Worm (Caenorhabditis elegans) whole organism, L2 larva: ENCODE data around the gene F57C2.4.

Experiments
- C34F6.9 ChIP-seq: fragments of 150-350 bp; optimal IDR thresholded peaks from 2 replicates; lab custom pipeline; 2014; ENCODE audit warnings: missing biosample characterization, missing genetic modification characterization
- F13H6.1 ChIP-seq: sonication (generic microtip); optimal IDR thresholded peaks from 2 replicates; lab custom pipeline; 2016; ENCODE audit warnings: missing genetic modification characterization, missing compliant biosample characterization
- Y55F3AM.14 ChIP-seq: fragments of 200-800 bp; sonication (Bioruptor generic); optimal IDR thresholded peaks from 2 replicates; lab custom pipeline; 2018; ENCODE audit warnings: mild to moderate bottlenecking, missing genetic modification characterization, missing compliant biosample characterization
- ZK546.5 ChIP-seq: sonication (generic microtip); optimal IDR thresholded peaks from 2 replicates; lab custom pipeline; 2017; ENCODE audit warnings: missing biosample characterization, missing genetic modification characterization
- alr-1 ChIP-seq: fragments of 150-350 bp; optimal IDR thresholded peaks from 2 replicates; lab custom pipeline; 2014; ENCODE audit warnings: missing biosample characterization, missing genetic modification characterization
- aly-2 ChIP-seq: fragments of 150-350 bp; optimal IDR thresholded peaks from 2 replicates; lab custom pipeline; 2014; ENCODE audit warnings: missing biosample characterization, missing genetic modification characterization
- blmp-1 ChIP-seq: sonication (generic microtip); optimal IDR thresholded peaks from 2 replicates; lab custom pipeline; 2017; ENCODE audit warnings: missing genetic modification characterization, mild to moderate bottlenecking, missing compliant biosample characterization, antibody characterized with exemption, moderate library complexity; ENCODE audit not compliant: insufficient read depth
- ceh-16 ChIP-seq: fragments of 150-350 bp; optimal IDR thresholded peaks from 2 replicates; lab custom pipeline; 2014; ENCODE audit warnings: missing biosample characterization, missing genetic modification characterization
- ceh-82 ChIP-seq: fragments of 150-350 bp; optimal IDR thresholded peaks from 2 replicates; lab custom pipeline; 2014; ENCODE audit warnings: missing biosample characterization, missing genetic modification characterization
- elt-1 ChIP-seq: fragments of 150-350 bp; optimal IDR thresholded peaks from 2 replicates; lab custom pipeline; 2014; ENCODE audit warnings: missing biosample characterization, missing genetic modification characterization
- elt-3 ChIP-seq: sonication (generic microtip); optimal IDR thresholded peaks from 2 replicates; lab custom pipeline; 2017; ENCODE audit warnings: missing biosample characterization, missing genetic modification characterization
- fos-1 ChIP-seq: fragments of 150-350 bp; optimal IDR thresholded peaks from 2 replicates; lab custom pipeline; 2014; ENCODE audit warnings: missing biosample characterization, missing genetic modification characterization
- lin-13 ChIP-seq: fragments of 150-350 bp; optimal IDR thresholded peaks from 2 replicates; lab custom pipeline; 2014; ENCODE audit warnings: missing biosample characterization, missing genetic modification reagents, missing genetic modification characterization
- lin-39 ChIP-seq: fragments of 150-350 bp; optimal IDR thresholded peaks from 2 replicates; lab custom pipeline; 2014; ENCODE audit warnings: missing biosample characterization, missing genetic modification reagents, missing genetic modification characterization
- mab-5 ChIP-seq: fragments of 150-350 bp; optimal IDR thresholded peaks from 2 replicates; lab custom pipeline; 2014; ENCODE audit warnings: missing biosample characterization, missing genetic modification characterization
- nhr-10 ChIP-seq: sonication (generic microtip); optimal IDR thresholded peaks from 2 replicates; lab custom pipeline; 2017; ENCODE audit warnings: missing biosample characterization, missing genetic modification characterization
- nhr-11 ChIP-seq: fragments of 150-350 bp; optimal IDR thresholded peaks from 2 replicates; lab custom pipeline; 2014; ENCODE audit warnings: missing biosample characterization, missing genetic modification characterization
- nhr-12 ChIP-seq: fragments of 150-350 bp; optimal IDR thresholded peaks from 2 replicates; lab custom pipeline; 2014; ENCODE audit warnings: missing biosample characterization, missing genetic modification characterization
- nhr-129 ChIP-seq: fragments of 150-350 bp; optimal IDR thresholded peaks from 2 replicates; lab custom pipeline; 2014; ENCODE audit warnings: missing biosample characterization, missing genetic modification characterization
- nhr-21 ChIP-seq: fragments of 150-350 bp; optimal IDR thresholded peaks from 2 replicates; lab custom pipeline; 2014; ENCODE audit warnings: missing biosample characterization, missing genetic modification characterization
- nhr-23 ChIP-seq: fragments of 150-350 bp; optimal IDR thresholded peaks from 2 replicates; lab custom pipeline; 2014; ENCODE audit warnings: missing biosample characterization, missing genetic modification reagents, missing genetic modification characterization
- nhr-6 ChIP-seq: fragments of 150-350 bp; optimal IDR thresholded peaks from 2 replicates; lab custom pipeline; 2014; ENCODE audit warnings: missing biosample characterization, missing genetic modification characterization
- nhr-77 ChIP-seq: fragments of 150-350 bp; optimal IDR thresholded peaks from 2 replicates; lab custom pipeline; 2014; ENCODE audit warnings: missing biosample characterization, missing genetic modification characterization
- peb-1 ChIP-seq: fragments of 150-350 bp; optimal IDR thresholded peaks from 2 replicates; lab custom pipeline; 2014; ENCODE audit warnings: missing biosample characterization, missing genetic modification characterization
- sem-4 ChIP-seq: fragments of 150-350 bp; optimal IDR thresholded peaks from 2 replicates; lab custom pipeline; 2014; ENCODE audit warnings: missing biosample characterization, missing genetic modification reagents, missing genetic modification characterization
- sma-3 ChIP-seq: sonication (generic microtip); optimal IDR thresholded peaks from 2 replicates; lab custom pipeline; 2016; ENCODE audit warnings: missing genetic modification reagents, missing genetic modification characterization, missing compliant biosample characterization
- snpc-4 ChIP-seq: fragments of 150-350 bp; optimal IDR thresholded peaks from 2 replicates; lab custom pipeline; 2014; ENCODE audit warnings: missing biosample characterization, missing genetic modification characterization
- unc-39 ChIP-seq: fragments of 150-350 bp; optimal IDR thresholded peaks from 2 replicates; lab custom pipeline; 2014; ENCODE audit warnings: missing biosample characterization, missing genetic modification characterization
- unc-55 ChIP-seq: fragments of 150-350 bp; sonication (generic microtip); optimal IDR thresholded peaks from 3 replicates; lab custom pipeline; 2014; ENCODE audit warnings: missing biosample characterization, missing genetic modification reagents, missing genetic modification characterization
- unc-62 ChIP-seq: fragments of 150-350 bp; optimal IDR thresholded peaks from 2 replicates; lab custom pipeline; 2014; ENCODE audit warnings: missing biosample characterization, missing genetic modification reagents, missing genetic modification characterization
- zag-1 ChIP-seq: fragments of 150-350 bp; optimal IDR thresholded peaks from 2 replicates; lab custom pipeline; 2014; ENCODE audit warnings: missing biosample characterization, missing genetic modification characterization
- ztf-1 ChIP-seq: fragments of 200-800 bp; sonication (Bioruptor generic); conservative IDR thresholded peaks from 2 replicates; pipeline ENCODE4 v1.3.6; 2022; ENCODE audit warnings: missing genetic modification characterization, missing compliant biosample characterization

F57C2.4 gene

DNA sequence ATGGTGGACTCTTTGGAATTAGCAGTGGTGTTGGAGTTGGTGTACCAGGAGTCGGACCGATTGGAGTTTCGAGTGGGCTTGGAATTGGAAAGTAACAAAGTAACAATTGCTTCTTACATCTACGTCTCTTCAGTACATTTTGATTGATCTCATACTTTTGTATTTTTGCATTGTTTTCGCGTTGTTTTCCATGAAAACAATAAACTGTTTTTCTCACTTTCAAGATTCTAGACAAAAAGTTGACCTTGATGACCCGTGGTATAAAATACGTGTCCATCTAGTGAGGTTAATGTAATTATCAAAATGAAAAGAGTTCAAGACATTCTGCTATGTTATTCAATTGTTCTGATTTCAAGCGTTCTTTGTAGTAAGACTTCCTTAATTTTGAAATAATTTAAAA is 23.7 kb upstream of the F57C2.4 start, which contains the start of gene K10H10.5:
Gene K10H10.5, plus strand, starts transcription at position 301 of the 400 bp plus-strand sequence.
- TF ChIP-seq nhr-6 (tag; lab: Kevin White, UChicago): no peak
- no peak for TF ChIP-seq F13H6.1 (tag; lab: Kevin White, UChicago)
- no peak for TF ChIP-seq nhr-77 (tag; lab: Kevin White, UChicago)
- TF ChIP-seq nhr-129 (tag; lab: Kevin White, UChicago): no peak
- TF ChIP-seq nhr-12 (tag; lab: Kevin White, UChicago): no peak
- TF ChIP-seq snpc-4 (tag; lab: Kevin White, UChicago): no peak
- no peak for TF ChIP-seq elt-3 (tag; lab: Kevin White, UChicago)
- TF ChIP-seq nhr-10 (tag; lab: Kevin White, UChicago): no peak
- TF ChIP-seq alr-1 (tag; lab: Kevin White, UChicago): no peak
- no peak for TF ChIP-seq nhr-23
- no peak for TF ChIP-seq unc-62 (GFP tag; lab: Kevin White, UChicago)
- TF ChIP-seq zag-1: no peak
- no peak for TF ChIP-seq lin-39 (tag; lab: Kevin White, UChicago)

DNA sequence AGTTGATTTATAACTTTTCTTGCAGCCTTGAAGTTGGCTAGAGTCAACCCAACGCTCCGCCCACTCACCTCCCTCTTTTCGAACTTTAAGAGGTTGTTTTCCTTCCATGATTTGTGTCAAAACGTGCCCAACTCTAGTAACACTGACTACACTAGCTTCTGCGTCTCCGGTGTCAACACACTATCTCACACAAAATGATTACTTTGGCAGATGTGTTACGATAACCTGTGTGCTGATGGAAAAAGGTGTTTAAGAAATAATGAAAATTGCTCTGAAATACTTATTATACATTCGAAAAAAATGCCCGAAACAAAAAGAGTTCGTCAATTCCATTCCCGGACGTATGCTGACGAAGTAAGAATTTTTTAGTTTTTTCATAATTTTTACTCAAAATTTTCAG is 22.1 kb upstream of the F57C2.4 start, which contains the start of gene K10H10.6:
Gene K10H10.6, plus strand, starts transcription at position 301 of the 400 bp plus-strand sequence.
- TF ChIP-seq C34F6.9 (tag; lab: Kevin White, UChicago): no peak
- no peak for TF ChIP-seq nhr-21

DNA sequence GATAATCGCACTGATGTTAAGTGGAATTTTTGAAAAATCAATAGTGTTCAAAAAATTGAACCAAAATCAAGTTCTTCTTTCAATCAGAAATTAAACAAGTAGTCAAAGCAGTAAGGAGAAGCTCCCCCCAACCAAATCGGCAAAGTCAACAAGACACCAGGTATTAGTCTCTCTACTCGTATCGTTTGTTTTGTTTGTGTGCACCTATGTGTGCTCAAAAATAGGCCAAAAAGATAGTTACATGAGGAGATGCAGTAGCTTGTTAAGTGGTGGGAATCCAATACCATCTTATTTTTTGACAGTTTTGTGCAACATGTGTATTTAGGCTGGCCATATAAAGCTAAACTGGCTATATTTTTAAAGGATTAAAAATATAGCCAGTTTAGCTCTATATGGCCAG is 18.9 kb upstream of the F57C2.4 start, which contains the start of gene K10H10.12:
Gene K10H10.12, minus strand, starts transcription at position 101 of the 400 bp plus-strand sequence.
- TF ChIP-seq nhr-12 (tag; lab: Kevin White, UChicago) (no peak), elt-1 (no peak), ceh-82 (tag; lab: Kevin White, UChicago) (no peak), nhr-6 (tag; lab: Kevin White, UChicago) (no peak), nhr-11 (tag; lab: Kevin White, UChicago) (no peak), Y55F3AM.14 (no peak), snpc-4 (tag; lab: Kevin White, UChicago) (no peak), unc-39 (tag; lab: Kevin White, UChicago) (no peak), lin-13 (no peak), aly-2 (no peak), mab-5 (tag; lab: Kevin White, UChicago) (no peak), nhr-10 (tag; lab: Kevin White, UChicago) (no peak), unc-55 (no peak), fos-1 (tag; lab: Kevin White, UChicago) (no peak), ztf-1 (GFP tag; lab: Robert Waterston, UW) (no peak), sem-4 (tag; lab: Kevin White, UChicago) (no peak)

DNA sequence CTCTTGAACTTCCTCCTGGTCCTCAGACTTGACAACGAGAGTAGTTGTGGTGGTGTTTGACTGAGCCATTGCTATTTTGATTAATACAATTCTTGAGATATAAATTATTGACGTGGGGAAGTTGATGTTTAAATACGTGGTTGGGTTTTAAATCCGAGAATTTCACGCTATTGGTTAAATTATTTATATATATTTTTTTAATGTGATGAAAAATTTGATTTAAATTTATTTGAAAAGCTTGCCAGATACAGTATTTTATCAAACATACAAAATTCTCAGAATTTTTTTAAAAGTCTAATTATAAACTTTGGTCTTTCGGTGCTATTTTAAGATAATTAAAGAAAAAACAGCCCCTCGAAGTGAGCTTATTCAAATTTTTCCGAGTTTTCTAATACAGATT is 17.6 kb upstream of the F57C2.4 start, which contains the start of the genes K10H10.7 and K10H10.10:
Gene K10H10.7, minus strand, starts transcription at position 101 of the 400 bp plus-strand sequence.
Gene K10H10.10, plus strand, starts transcription at position 204 of the 400 bp plus-strand sequence.
- no peak for TF ChIP-seq sma-3 (GFP tag; lab: Kevin White, UChicago)
- TF ChIP-seq alr-1 (tag; lab: Kevin White, UChicago): no peak
- no peak for TF ChIP-seq nhr-12 (tag; lab: Kevin White, UChicago)
- no peak for TF ChIP-seq zag-1
- TF ChIP-seq blmp-1 (tag; lab: Kevin White, UChicago): no peak
- no peak for TF ChIP-seq nhr-21
- no peak for TF ChIP-seq lin-39 (tag; lab: Kevin White, UChicago)

DNA sequence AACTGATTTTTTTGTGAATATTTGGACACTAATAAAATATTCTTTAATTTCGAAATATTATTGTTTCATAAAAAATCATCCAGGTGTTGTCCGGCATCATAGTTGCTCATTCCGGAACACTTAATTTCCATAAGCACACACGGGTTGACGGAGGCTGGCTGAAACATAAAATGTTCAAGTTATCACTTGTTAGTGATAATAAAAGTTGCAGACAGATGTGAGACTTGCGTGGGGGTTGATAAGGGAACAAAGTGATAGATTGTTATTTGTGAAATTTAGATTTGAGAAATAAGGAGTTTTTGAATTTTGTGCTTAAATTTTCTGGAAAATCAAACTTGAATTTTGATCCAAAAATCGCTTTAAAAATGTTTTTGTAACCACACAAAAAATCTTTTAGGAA is 15.0 kb upstream of the F57C2.4 start:
- TF ChIP-seq elt-3 (tag; lab: Kevin White, UChicago) (no peak), fos-1 (tag; lab: Kevin White, UChicago) (peak; percentile 69)

DNA sequence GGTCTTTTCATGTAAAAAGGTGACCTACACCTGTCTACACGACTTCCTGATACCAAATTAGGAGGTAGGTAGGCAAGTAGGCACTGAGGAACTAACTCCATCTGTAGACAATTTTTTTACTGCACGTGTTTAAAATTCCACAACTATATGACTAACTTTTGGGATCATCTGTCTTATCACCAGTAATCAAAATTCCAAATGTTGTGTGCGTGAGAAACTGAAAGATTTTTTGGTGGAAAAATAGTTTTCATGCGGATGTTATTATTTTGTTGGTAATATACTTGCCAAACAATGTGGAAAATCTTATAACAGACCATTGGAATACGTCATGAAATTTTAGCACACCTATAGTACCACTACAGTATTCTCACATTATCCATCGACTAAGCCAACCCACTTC is 13.9 kb upstream of the F57C2.4 start, which contains the start of gene K10H10.13:
Gene K10H10.13, minus strand, starts transcription at position 101 of the 400 bp plus-strand sequence.
- TF ChIP-seq ceh-16 (tag; lab: Kevin White, UChicago) (no peak), peb-1 (tag; lab: Kevin White, UChicago) (no peak), nhr-11 (tag; lab: Kevin White, UChicago) (no peak), alr-1 (tag; lab: Kevin White, UChicago) (no peak), ZK546.5 (tag; lab: Kevin White, UChicago) (no peak), F13H6.1 (tag; lab: Kevin White, UChicago) (no peak), elt-1 (no peak)
